Worm (Caenorhabditis elegans): Measurements from ENCODE around the gene F26A1.4.

The F26A1.4 gene

ce11 chrIII:4859039-4859438 lies 41.7 kb downstream of the F26A1.4 start, which contains the start of gene C35D10.6:
Gene C35D10.6 (plus strand): TSS chrIII:4859339.
- TF ChIP-seq ceh-36 (tag; optimal IDR thresholded peaks at IDR 0.05): no peak

- TF ChIP-seq tbx-37 (GFP tag; conservative IDR thresholded peaks at IDR 0.05) (no peak), F13C5.2 (tag; optimal IDR thresholded peaks at IDR 0.05) (no peak), ama-1 (optimal IDR thresholded peaks at IDR 0.05) (no peak), aly-1 (tag; optimal IDR thresholded peaks at IDR 0.05) (no peak), B0310.2 (tag; optimal IDR thresholded peaks at IDR 0.05) (no peak), ceh-13 (GFP tag; optimal IDR thresholded peaks at IDR 0.05) (no peak), flt-1 (GFP tag; IDR thresholded peaks at IDR 0.05) (no peak), sea-1 (GFP tag; conservative IDR thresholded peaks at IDR 0.05) (no peak), tbx-11 (GFP tag; IDR thresholded peaks at IDR 0.05) (no peak), ets-7 (tag; optimal IDR thresholded peaks at IDR 0.05) (no peak), pes-1 (GFP tag; IDR thresholded peaks at IDR 0.05) (no peak), hnd-1 (tag; optimal IDR thresholded peaks at IDR 0.05) (no peak), tra-4 (tag; optimal IDR thresholded peaks at IDR 0.05) (no peak), scrt-1 (GFP tag; IDR thresholded peaks at IDR 0.05) (no peak), hmbx-1 (tag; optimal IDR thresholded peaks at IDR 0.05) (no peak), hmg-4 (GFP tag; optimal IDR thresholded peaks at IDR 0.05) (no peak), ceh-36 (tag; optimal IDR thresholded peaks at IDR 0.05) (no peak)
Measured at ce11 chrIII:4861744-4862401, 44.5 kb downstream of the F26A1.4 start, which contains the start of the genes C35D10.10 and C35D10.5. Gene C35D10.10 (minus strand): TSS chrIII:4861794. Gene C35D10.5 (plus strand): TSS chrIII:4862351.

- no peak for TF ChIP-seq aly-1 (tag; optimal IDR thresholded peaks at IDR 0.05)
- TF ChIP-seq tra-4 (tag; optimal IDR thresholded peaks at IDR 0.05): no peak
- TF ChIP-seq flt-1 (GFP tag; IDR thresholded peaks at IDR 0.05): no peak
- TF ChIP-seq ceh-36 (tag; optimal IDR thresholded peaks at IDR 0.05): no peak
- TF ChIP-seq F13C5.2 (tag; optimal IDR thresholded peaks at IDR 0.05): no peak
- TF ChIP-seq B0310.2 (tag; optimal IDR thresholded peaks at IDR 0.05): no peak
- no peak for TF ChIP-seq ceh-13 (GFP tag; optimal IDR thresholded peaks at IDR 0.05)
- no peak for TF ChIP-seq ama-1 (optimal IDR thresholded peaks at IDR 0.05)
- TF ChIP-seq scrt-1 (GFP tag; IDR thresholded peaks at IDR 0.05): no peak
- TF ChIP-seq pes-1 (GFP tag; IDR thresholded peaks at IDR 0.05): no peak
- TF ChIP-seq hmbx-1 (tag; optimal IDR thresholded peaks at IDR 0.05): no peak
- no peak for TF ChIP-seq hnd-1 (tag; optimal IDR thresholded peaks at IDR 0.05)
Measured at ce11 chrIII:4863127-4863526, 45.8 kb downstream of the F26A1.4 start, which contains the start of gene coq-8. Gene coq-8 (plus strand): TSS chrIII:4863427.

- no peak for TF ChIP-seq hnd-1 (tag; optimal IDR thresholded peaks at IDR 0.05)
- TF ChIP-seq pes-1 (GFP tag; IDR thresholded peaks at IDR 0.05): no peak
- TF ChIP-seq ceh-13 (GFP tag; optimal IDR thresholded peaks at IDR 0.05): no peak
- no peak for TF ChIP-seq hmg-4 (GFP tag; optimal IDR thresholded peaks at IDR 0.05)
- no peak for TF ChIP-seq tbx-37 (GFP tag; conservative IDR thresholded peaks at IDR 0.05)
- no peak for TF ChIP-seq ceh-36 (tag; optimal IDR thresholded peaks at IDR 0.05)
Measured at ce11 chrIII:4866762-4867161, 49.4 kb downstream of the F26A1.4 start, which contains the start of gene C35D10.17. Gene C35D10.17 (plus strand): TSS chrIII:4867062.

ce11 chrIII:4868643-4869042 lies 51.3 kb downstream of the F26A1.4 start, which contains the start of the genes msd-4 and C35D10.3:
Gene msd-4 (minus strand): TSS chrIII:4868743.
Gene C35D10.3 (plus strand): TSS chrIII:4868921.
- TF ChIP-seq ama-1 (optimal IDR thresholded peaks at IDR 0.05): no peak
- no peak for TF ChIP-seq B0310.2 (tag; optimal IDR thresholded peaks at IDR 0.05)
- no peak for TF ChIP-seq aly-1 (tag; optimal IDR thresholded peaks at IDR 0.05)
- TF ChIP-seq pes-1 (GFP tag; IDR thresholded peaks at IDR 0.05): no peak
- TF ChIP-seq ets-7 (tag; optimal IDR thresholded peaks at IDR 0.05): no peak
- TF ChIP-seq ceh-13 (GFP tag; optimal IDR thresholded peaks at IDR 0.05): no peak
- TF ChIP-seq sea-1 (GFP tag; conservative IDR thresholded peaks at IDR 0.05): no peak
- TF ChIP-seq hmg-4 (GFP tag; optimal IDR thresholded peaks at IDR 0.05): no peak
- no peak for TF ChIP-seq hmbx-1 (tag; optimal IDR thresholded peaks at IDR 0.05)
- no peak for TF ChIP-seq ceh-36 (tag; optimal IDR thresholded peaks at IDR 0.05)
- TF ChIP-seq tbx-37 (GFP tag; conservative IDR thresholded peaks at IDR 0.05): no peak
- no peak for TF ChIP-seq flt-1 (GFP tag; IDR thresholded peaks at IDR 0.05)
- no peak for TF ChIP-seq F13C5.2 (tag; optimal IDR thresholded peaks at IDR 0.05)
- TF ChIP-seq hnd-1 (tag; optimal IDR thresholded peaks at IDR 0.05): no peak
- TF ChIP-seq scrt-1 (GFP tag; IDR thresholded peaks at IDR 0.05): no peak
